Worm (Caenorhabditis elegans) whole organism, L2 larva: Measurements from ENCODE around the gene C26E6.1.
A peak's percentile ranks its signal among the peaks of the same experiment; 100 is the strongest.

Experiments used
- C34F6.9 ChIP-seq: fragments of 150-350 bp; optimal IDR thresholded peaks from 2 replicates; lab custom pipeline; 2014; ENCODE audit warnings: missing biosample characterization, missing genetic modification characterization
- F13H6.1 ChIP-seq: sonication (generic microtip); optimal IDR thresholded peaks from 2 replicates; lab custom pipeline; 2016; ENCODE audit warnings: missing genetic modification characterization, missing compliant biosample characterization
- R02D3.7 ChIP-seq: fragments of 150-350 bp; optimal IDR thresholded peaks from 2 replicates; lab custom pipeline; 2014; ENCODE audit warnings: missing biosample characterization, missing genetic modification characterization
- Y55F3AM.14 ChIP-seq: fragments of 200-800 bp; sonication (Bioruptor generic); optimal IDR thresholded peaks from 2 replicates; lab custom pipeline; 2018; ENCODE audit warnings: mild to moderate bottlenecking, missing genetic modification characterization, missing compliant biosample characterization
- ZK546.5 ChIP-seq: sonication (generic microtip); optimal IDR thresholded peaks from 2 replicates; lab custom pipeline; 2017; ENCODE audit warnings: missing biosample characterization, missing genetic modification characterization
- alr-1 ChIP-seq: fragments of 150-350 bp; optimal IDR thresholded peaks from 2 replicates; lab custom pipeline; 2014; ENCODE audit warnings: missing biosample characterization, missing genetic modification characterization
- aly-2 ChIP-seq: fragments of 150-350 bp; optimal IDR thresholded peaks from 2 replicates; lab custom pipeline; 2014; ENCODE audit warnings: missing biosample characterization, missing genetic modification characterization
- ceh-16 ChIP-seq: fragments of 150-350 bp; optimal IDR thresholded peaks from 2 replicates; lab custom pipeline; 2014; ENCODE audit warnings: missing biosample characterization, missing genetic modification characterization
- crh-2 ChIP-seq: sonication (generic microtip); optimal IDR thresholded peaks from 2 replicates; lab custom pipeline; 2017; ENCODE audit warnings: missing biosample characterization, missing genetic modification characterization
- egl-27 ChIP-seq: sonication (generic microtip); optimal IDR thresholded peaks from 3 replicates; lab custom pipeline; 2017; ENCODE audit warnings: missing biosample characterization, missing genetic modification reagents, missing genetic modification characterization
- elt-1 ChIP-seq: fragments of 150-350 bp; optimal IDR thresholded peaks from 2 replicates; lab custom pipeline; 2014; ENCODE audit warnings: missing biosample characterization, missing genetic modification characterization
- fos-1 ChIP-seq: fragments of 150-350 bp; optimal IDR thresholded peaks from 2 replicates; lab custom pipeline; 2014; ENCODE audit warnings: missing biosample characterization, missing genetic modification characterization
- gmeb-1 ChIP-seq: fragments of 150-350 bp; optimal IDR thresholded peaks from 2 replicates; lab custom pipeline; 2014; ENCODE audit warnings: missing biosample characterization, missing genetic modification characterization
- lin-13 ChIP-seq: fragments of 150-350 bp; optimal IDR thresholded peaks from 2 replicates; lab custom pipeline; 2014; ENCODE audit warnings: missing biosample characterization, missing genetic modification reagents, missing genetic modification characterization
- lin-39 ChIP-seq: fragments of 150-350 bp; optimal IDR thresholded peaks from 2 replicates; lab custom pipeline; 2014; ENCODE audit warnings: missing biosample characterization, missing genetic modification reagents, missing genetic modification characterization
- lsy-2 ChIP-seq, 2 experiments: fragments of 150-350 bp in 1 of 2; sonication (generic microtip) in 1 of 2; optimal IDR thresholded peaks; 2 replicates each; lab custom pipeline; 2014 to 2017; ENCODE audit warnings: missing biosample characterization in 2 of 2, missing genetic modification characterization in 2 of 2
- mbf-1 ChIP-seq: sonication (generic microtip); optimal IDR thresholded peaks from 2 replicates; lab custom pipeline; 2017; ENCODE audit warnings: missing biosample characterization, missing genetic modification characterization
- mdl-1 ChIP-seq, 2 experiments: fragments of 150-350 bp in 1 of 2; sonication (generic microtip) in 1 of 2; optimal IDR thresholded peaks; 2 replicates each; lab custom pipeline; 2017; ENCODE audit warnings: missing biosample characterization in 2 of 2, missing genetic modification characterization in 2 of 2
- nhr-10 ChIP-seq: sonication (generic microtip); optimal IDR thresholded peaks from 2 replicates; lab custom pipeline; 2017; ENCODE audit warnings: missing biosample characterization, missing genetic modification characterization
- nhr-12 ChIP-seq: fragments of 150-350 bp; optimal IDR thresholded peaks from 2 replicates; lab custom pipeline; 2014; ENCODE audit warnings: missing biosample characterization, missing genetic modification characterization
- nhr-129 ChIP-seq: fragments of 150-350 bp; optimal IDR thresholded peaks from 2 replicates; lab custom pipeline; 2014; ENCODE audit warnings: missing biosample characterization, missing genetic modification characterization
- nhr-23 ChIP-seq: fragments of 150-350 bp; optimal IDR thresholded peaks from 2 replicates; lab custom pipeline; 2014; ENCODE audit warnings: missing biosample characterization, missing genetic modification reagents, missing genetic modification characterization
- nhr-25 ChIP-seq: fragments of 150-350 bp; sonication (generic microtip); optimal IDR thresholded peaks from 3 replicates; lab custom pipeline; 2014; ENCODE audit warnings: missing biosample characterization, missing genetic modification characterization
- nhr-6 ChIP-seq: fragments of 150-350 bp; optimal IDR thresholded peaks from 2 replicates; lab custom pipeline; 2014; ENCODE audit warnings: missing biosample characterization, missing genetic modification characterization
- nhr-77 ChIP-seq: fragments of 150-350 bp; optimal IDR thresholded peaks from 2 replicates; lab custom pipeline; 2014; ENCODE audit warnings: missing biosample characterization, missing genetic modification characterization
- peb-1 ChIP-seq: fragments of 150-350 bp; optimal IDR thresholded peaks from 2 replicates; lab custom pipeline; 2014; ENCODE audit warnings: missing biosample characterization, missing genetic modification characterization
- skn-1 ChIP-seq: sonication (generic microtip); optimal IDR thresholded peaks from 2 replicates; lab custom pipeline; 2017; ENCODE audit warnings: missing biosample characterization, missing genetic modification characterization
- sma-3 ChIP-seq: sonication (generic microtip); optimal IDR thresholded peaks from 2 replicates; lab custom pipeline; 2016; ENCODE audit warnings: missing genetic modification reagents, missing genetic modification characterization, missing compliant biosample characterization
- sma-9 ChIP-seq, 2 experiments: fragments of 150-350 bp in 1 of 2; sonication (generic microtip) in 1 of 2; optimal IDR thresholded peaks; 2 replicates each; lab custom pipeline; 2014 to 2016; ENCODE audit warnings: missing genetic modification characterization in 2 of 2, mild to moderate bottlenecking in 1 of 2, missing biosample characterization in 1 of 2, missing compliant biosample characterization in 1 of 2, missing genetic modification reagents in 1 of 2, moderate library complexity in 1 of 2
- unc-55 ChIP-seq: fragments of 150-350 bp; sonication (generic microtip); optimal IDR thresholded peaks from 3 replicates; lab custom pipeline; 2014; ENCODE audit warnings: missing biosample characterization, missing genetic modification reagents, missing genetic modification characterization
- unc-62 ChIP-seq: fragments of 150-350 bp; optimal IDR thresholded peaks from 2 replicates; lab custom pipeline; 2014; ENCODE audit warnings: missing biosample characterization, missing genetic modification reagents, missing genetic modification characterization
- ztf-1 ChIP-seq: fragments of 200-800 bp; sonication (Bioruptor generic); conservative IDR thresholded peaks from 2 replicates; pipeline ENCODE4 v1.3.6; 2022; ENCODE audit warnings: missing genetic modification characterization, missing compliant biosample characterization
- ztf-11 ChIP-seq: sonication (generic microtip); optimal IDR thresholded peaks from 2 replicates; lab custom pipeline; 2017; ENCODE audit warnings: missing biosample characterization, missing genetic modification characterization

The C26E6.1 gene

DNA sequence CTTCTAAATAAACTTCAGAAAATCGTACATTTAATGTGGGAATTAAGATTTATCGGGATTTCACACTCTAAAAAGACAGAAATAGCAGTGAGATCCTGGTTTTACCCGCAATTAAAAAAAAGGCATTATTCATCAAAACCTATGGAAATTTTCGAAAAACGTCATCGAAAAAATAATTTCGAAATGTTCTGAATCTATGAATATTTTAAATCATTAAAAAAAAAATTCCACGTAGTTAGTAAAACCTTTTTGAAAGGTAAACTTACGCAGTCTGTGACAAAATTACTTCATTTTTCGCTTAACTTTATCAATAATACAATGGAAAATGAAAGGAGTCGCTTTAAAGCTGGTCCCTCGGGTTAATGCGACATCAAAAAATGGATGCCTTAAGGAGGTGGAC is at the start of gene C26E6.1:
Gene C26E6.1 (plus strand): TSS at position 301 of the 400 bp plus-strand sequence.
- TF ChIP-seq nhr-6: no peak
- no peak for TF ChIP-seq skn-1 (tag; lab: Kevin White, UChicago)
- no peak for TF ChIP-seq ztf-11 (tag; lab: Kevin White, UChicago)
- TF ChIP-seq ceh-16 (tag; lab: Kevin White, UChicago): no peak
- no peak for TF ChIP-seq aly-2 (tag; lab: Kevin White, UChicago)
- no peak for TF ChIP-seq lsy-2 (tag; optimal IDR thresholded peaks at IDR 0.05; lab: Kevin White, UChicago)
- TF ChIP-seq nhr-129: no peak
- no peak for TF ChIP-seq unc-62 (GFP tag; lab: Kevin White, UChicago)

DNA sequence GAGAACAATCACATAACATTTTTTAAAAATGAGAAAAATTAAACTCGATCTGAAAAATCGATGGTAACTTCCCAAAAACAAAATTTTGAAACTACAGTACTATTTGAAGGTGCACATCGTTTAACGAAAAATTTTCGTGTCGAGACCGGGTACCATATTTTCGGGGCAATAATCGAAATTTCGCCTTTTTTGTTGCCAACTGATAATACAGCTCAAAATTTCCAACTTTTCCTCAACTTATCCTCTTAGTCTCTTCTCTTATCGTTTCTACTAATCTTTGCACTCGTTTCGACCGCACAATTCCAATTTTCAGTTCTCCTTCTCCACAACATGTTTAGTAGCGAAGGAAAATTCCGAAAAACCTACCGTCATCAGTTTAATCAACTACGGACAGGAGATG is 49.8 kb upstream of the C26E6.1 start, which contains the start of gene rom-1:
Gene rom-1 (plus strand): TSS at position 301 of the 400 bp plus-strand sequence.
- TF ChIP-seq Y55F3AM.14 (GFP tag; lab: Kevin White, UChicago) (no peak), nhr-12 (tag; lab: Kevin White, UChicago) (no peak), unc-62 (GFP tag; lab: Kevin White, UChicago) (no peak), ztf-1 (GFP tag; lab: Robert Waterston, UW) (no peak), ceh-16 (tag; lab: Kevin White, UChicago) (no peak), nhr-10 (tag; lab: Kevin White, UChicago) (no peak), peb-1 (no peak), mbf-1 (tag; lab: Kevin White, UChicago) (no peak), nhr-129 (no peak), nhr-23 (tag; lab: Kevin White, UChicago) (no peak), alr-1 (no peak), nhr-77 (no peak), lin-13 (GFP tag; lab: Kevin White, UChicago) (no peak)

DNA sequence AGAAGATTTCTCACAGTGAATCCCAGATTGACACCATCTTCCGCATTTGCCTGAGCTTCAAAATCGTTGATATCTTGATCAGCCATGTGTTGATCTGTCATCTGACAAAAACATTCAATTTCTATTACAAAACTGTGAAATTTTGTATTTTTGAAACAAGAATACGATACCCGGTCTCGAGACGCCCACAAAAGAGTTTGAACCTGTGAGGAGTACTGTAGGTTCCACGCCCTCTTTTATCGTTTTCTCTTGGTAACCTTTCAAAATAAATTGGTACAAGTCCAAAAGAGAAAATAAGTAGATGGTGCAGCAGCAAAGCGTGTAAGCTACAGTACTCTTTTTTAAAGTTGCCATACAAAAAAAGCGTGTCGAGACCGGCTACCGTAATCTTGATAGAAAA is 46.7 kb upstream of the C26E6.1 start, which contains the start of gene F26F4.12:
Gene F26F4.12 (minus strand): TSS at position 101 of the 400 bp plus-strand sequence.
- TF ChIP-seq sma-3 (GFP tag; lab: Kevin White, UChicago): no peak
- no peak for TF ChIP-seq ztf-1 (GFP tag; lab: Robert Waterston, UW)
- no peak for TF ChIP-seq R02D3.7 (tag; lab: Kevin White, UChicago)
- TF ChIP-seq F13H6.1 (tag; lab: Kevin White, UChicago): no peak
- TF ChIP-seq unc-55 (GFP tag; lab: Kevin White, UChicago): no peak
- TF ChIP-seq nhr-25 (tag; lab: Kevin White, UChicago): no peak
- no peak for TF ChIP-seq lsy-2 (tag; optimal IDR thresholded peaks at IDR 0.05; lab: Kevin White, UChicago)
- no peak for TF ChIP-seq C34F6.9
- TF ChIP-seq fos-1: no peak

DNA sequence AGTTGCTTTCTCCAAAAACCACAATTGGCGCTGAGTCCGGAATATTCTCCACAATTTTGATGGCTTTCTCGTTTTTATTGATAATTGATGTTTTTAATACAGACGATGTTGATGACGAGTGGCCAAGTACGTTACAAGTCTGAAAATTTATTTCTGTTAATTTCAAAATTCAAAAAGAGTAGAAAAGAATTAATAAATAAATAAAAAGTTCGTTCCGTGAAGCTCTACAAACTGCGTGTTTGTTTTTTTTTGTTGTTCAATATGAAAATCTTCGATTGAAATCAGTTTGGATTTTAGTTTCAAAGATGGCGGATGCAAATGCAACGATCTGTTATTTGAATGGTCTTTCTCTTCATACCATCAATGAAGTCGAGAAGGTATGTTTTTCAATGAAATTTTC is 45.7 kb upstream of the C26E6.1 start, which contains the start of gene F26F4.2:
Gene F26F4.2 (plus strand): TSS at position 301 of the 400 bp plus-strand sequence.
- TF ChIP-seq egl-27 (tag; lab: Kevin White, UChicago) (no peak), lin-39 (tag; lab: Kevin White, UChicago) (no peak), nhr-25 (tag; lab: Kevin White, UChicago) (no peak), ZK546.5 (no peak), crh-2 (no peak)

DNA sequence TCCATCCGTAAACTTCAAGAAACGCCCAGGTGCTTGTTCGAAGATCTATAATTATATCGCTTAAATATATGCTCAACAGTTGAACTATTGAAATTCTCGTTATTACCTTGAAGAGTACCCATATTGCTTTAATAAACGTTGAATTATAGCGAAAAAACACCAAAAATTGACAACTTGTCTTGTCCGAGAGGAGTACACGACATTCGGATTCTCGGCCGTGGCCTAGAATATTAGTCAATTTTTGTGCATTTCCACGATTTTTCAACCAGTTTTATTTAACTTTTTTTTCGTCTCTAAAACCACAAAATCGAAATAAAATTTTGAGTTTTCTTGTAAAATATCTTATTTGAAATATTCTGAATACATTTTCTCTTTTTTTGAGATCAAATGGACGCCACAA is 44.3 kb upstream of the C26E6.1 start, which contains the start of the genes F26F4.9 and cee-1:
Gene F26F4.9 (minus strand): TSS at position 205 of the 400 bp plus-strand sequence.
Gene cee-1 (plus strand): TSS at position 383 of the 400 bp plus-strand sequence.
- TF ChIP-seq mbf-1 (tag; lab: Kevin White, UChicago) (no peak), F13H6.1 (tag; lab: Kevin White, UChicago) (peak; percentile 68), nhr-25 (tag; lab: Kevin White, UChicago) (peak; percentile 44), mdl-1 (tag; optimal IDR thresholded peaks at IDR 0.05; lab: Kevin White, UChicago) (no peak), unc-55 (GFP tag; lab: Kevin White, UChicago) (peak; percentile 74), lsy-2 (tag; optimal IDR thresholded peaks at IDR 0.05; lab: Kevin White, UChicago) (peak; percentile 43 to 73), C34F6.9 (peak; percentile 68), sma-9 (GFP tag; optimal IDR thresholded peaks at IDR 0.05; lab: Kevin White, UChicago) (peak; percentile 67), sma-9 (tag; optimal IDR thresholded peaks at IDR 0.05; lab: Kevin White, UChicago) (no peak), fos-1 (peak; percentile 11), gmeb-1 (peak; percentile 53), crh-2 (peak; percentile 66), elt-1 (tag; lab: Kevin White, UChicago) (no peak), sma-3 (GFP tag; lab: Kevin White, UChicago) (peak; percentile 75), lin-13 (GFP tag; lab: Kevin White, UChicago) (peak; percentile 41), nhr-77 (no peak)
